Worm (Caenorhabditis elegans): ENCODE results near the gene cyn-12.

Gene cyn-12

ce11 chrIV:7176887-7177286 lies 43.9 kb upstream of the cyn-12 start, which contains the start of gene str-44:
str-44 (plus strand) TSS chrIV:7177187.
- TF ChIP-seq ama-1 (optimal IDR thresholded peaks at IDR 0.05) (no peak), R02D3.7 (tag; optimal IDR thresholded peaks at IDR 0.05) (no peak), ceh-16 (tag; optimal IDR thresholded peaks at IDR 0.05) (no peak), nhr-6 (tag; optimal IDR thresholded peaks at IDR 0.05) (no peak), unc-39 (tag; optimal IDR thresholded peaks at IDR 0.05) (no peak), elt-1 (tag; optimal IDR thresholded peaks at IDR 0.05) (no peak), sma-9 (GFP tag; optimal IDR thresholded peaks at IDR 0.05) (no peak), sma-9 (tag; optimal IDR thresholded peaks at IDR 0.05) (no peak), lin-13 (GFP tag; optimal IDR thresholded peaks at IDR 0.05) (no peak), mab-5 (tag; optimal IDR thresholded peaks at IDR 0.05) (no peak), lin-39 (tag; optimal IDR thresholded peaks at IDR 0.05) (no peak)

ce11 chrIV:7175346-7175745 lies 42.3 kb upstream of the cyn-12 start, which contains the start of gene C42D4.19:
C42D4.19 (plus strand) TSS chrIV:7175646.
- TF ChIP-seq crh-2 (tag; optimal IDR thresholded peaks at IDR 0.05) (no peak), lin-13 (GFP tag; optimal IDR thresholded peaks at IDR 0.05) (no peak), mbf-1 (tag; optimal IDR thresholded peaks at IDR 0.05) (no peak), ama-1 (optimal IDR thresholded peaks at IDR 0.05) (no peak), lin-39 (tag; optimal IDR thresholded peaks at IDR 0.05) (no peak), nhr-25 (tag; optimal IDR thresholded peaks at IDR 0.05) (no peak), dmd-4 (tag; optimal IDR thresholded peaks at IDR 0.05) (no peak), C34F6.9 (tag; optimal IDR thresholded peaks at IDR 0.05) (no peak), blmp-1 (tag; optimal IDR thresholded peaks at IDR 0.05; ENCODE audit: insufficient read depth) (no peak), skn-1 (tag; optimal IDR thresholded peaks at IDR 0.05) (no peak)

DNA sequence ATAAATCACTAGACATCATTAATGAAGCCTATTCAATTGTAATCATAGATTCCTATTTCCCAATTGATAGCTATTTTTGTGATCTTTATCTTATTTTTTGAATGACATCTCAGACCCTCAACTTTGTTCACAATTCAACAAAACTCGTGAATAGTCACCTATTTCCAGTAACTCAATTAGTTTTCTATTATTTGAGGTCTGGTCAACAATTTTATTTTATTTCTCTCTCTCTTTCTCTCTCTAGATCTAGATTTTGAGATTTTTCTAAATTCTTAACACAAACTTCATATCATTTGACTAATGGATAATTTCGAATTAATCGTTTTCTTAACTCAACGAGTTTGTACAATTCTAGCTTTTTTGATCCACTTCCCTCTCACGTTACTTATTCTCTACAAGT lies 40.5 kb upstream of the cyn-12 start, which contains the start of gene str-1:
TSS of gene str-1 (plus strand) at position 301 of the 400 bp plus-strand sequence.
- no peak for TF ChIP-seq ztf-1 (GFP tag; conservative IDR thresholded peaks at IDR 0.05)
- no peak for TF ChIP-seq sem-4 (tag; optimal IDR thresholded peaks at IDR 0.05)
- TF ChIP-seq crh-2 (tag; optimal IDR thresholded peaks at IDR 0.05) = no peak
- TF ChIP-seq ZK546.5 (tag; optimal IDR thresholded peaks at IDR 0.05) = no peak
- no peak for TF ChIP-seq unc-55 (GFP tag; optimal IDR thresholded peaks at IDR 0.05)
- no peak for TF ChIP-seq lin-39 (tag; optimal IDR thresholded peaks at IDR 0.05)
- TF ChIP-seq gmeb-1 (tag; optimal IDR thresholded peaks at IDR 0.05) = no peak
- TF ChIP-seq nhr-77 (tag; optimal IDR thresholded peaks at IDR 0.05) = no peak
- no peak for TF ChIP-seq aly-2 (tag; optimal IDR thresholded peaks at IDR 0.05)
- TF ChIP-seq unc-39 (tag; optimal IDR thresholded peaks at IDR 0.05) = no peak
- TF ChIP-seq mab-5 (tag; optimal IDR thresholded peaks at IDR 0.05) = no peak
- no peak for TF ChIP-seq F13H6.1 (tag; optimal IDR thresholded peaks at IDR 0.05)
- TF ChIP-seq egl-27 (tag; optimal IDR thresholded peaks at IDR 0.05) = no peak
- no peak for TF ChIP-seq elt-3 (tag; optimal IDR thresholded peaks at IDR 0.05)
- no peak for TF ChIP-seq zag-1 (tag; optimal IDR thresholded peaks at IDR 0.05)
- TF ChIP-seq Y55F3AM.14 (GFP tag; optimal IDR thresholded peaks at IDR 0.05) = no peak
- no peak for TF ChIP-seq alr-1 (tag; optimal IDR thresholded peaks at IDR 0.05)

- no peak for TF ChIP-seq mbf-1 (tag; optimal IDR thresholded peaks at IDR 0.05)
- no peak for TF ChIP-seq nhr-10 (tag; optimal IDR thresholded peaks at IDR 0.05)
- TF ChIP-seq nhr-23 (tag; optimal IDR thresholded peaks at IDR 0.05) = no peak
- no peak for TF ChIP-seq lin-11 (tag; optimal IDR thresholded peaks at IDR 0.05)
- no peak for TF ChIP-seq ztf-4 (tag; optimal IDR thresholded peaks at IDR 0.05)
- TF ChIP-seq alr-1 (tag; optimal IDR thresholded peaks at IDR 0.05) = no peak
- no peak for TF ChIP-seq peb-1 (tag; optimal IDR thresholded peaks at IDR 0.05)
- no peak for TF ChIP-seq ceh-82 (tag; optimal IDR thresholded peaks at IDR 0.05)
- TF ChIP-seq dmd-4 (tag; optimal IDR thresholded peaks at IDR 0.05) = no peak
- TF ChIP-seq ZK546.5 (tag; optimal IDR thresholded peaks at IDR 0.05) = no peak
- TF ChIP-seq nhr-21 (tag; optimal IDR thresholded peaks at IDR 0.05) = no peak
- no peak for TF ChIP-seq fos-1 (tag; optimal IDR thresholded peaks at IDR 0.05)
- no peak for TF ChIP-seq sem-4 (tag; optimal IDR thresholded peaks at IDR 0.05)
- TF ChIP-seq F13H6.1 (tag; optimal IDR thresholded peaks at IDR 0.05) = no peak
Measured at ce11 chrIV:7171222-7171621, 38.2 kb upstream of the cyn-12 start, which contains the start of gene str-220. str-220 (minus strand) TSS chrIV:7171322.

Data from whole organism, L2 larva.